Worm (Caenorhabditis elegans) whole organism, L3 larva: Measurements from ENCODE around the gene oac-22.

Experiments used
- R02D3.7 ChIP-seq: fragments of 150-350 bp; optimal IDR thresholded peaks from 2 replicates; lab custom pipeline; 2014; ENCODE audit warnings: missing biosample characterization, missing genetic modification characterization
- aly-2 ChIP-seq: fragments of 150-350 bp; optimal IDR thresholded peaks from 2 replicates; lab custom pipeline; 2014; ENCODE audit warnings: missing biosample characterization, missing genetic modification characterization
- ama-1 ChIP-seq: fragments of 150-350 bp; optimal IDR thresholded peaks from 2 replicates; lab custom pipeline; 2018
- ceh-16 ChIP-seq: sonication (generic microtip); optimal IDR thresholded peaks from 2 replicates; lab custom pipeline; 2017; ENCODE audit warnings: missing biosample characterization, missing genetic modification characterization
- ceh-82 ChIP-seq: fragments of 150-350 bp; optimal IDR thresholded peaks from 2 replicates; lab custom pipeline; 2014; ENCODE audit warnings: missing biosample characterization, missing genetic modification characterization
- egl-27 ChIP-seq: sonication (generic microtip); optimal IDR thresholded peaks from 4 replicates; lab custom pipeline; 2017; ENCODE audit warnings: missing biosample characterization, missing genetic modification reagents, missing genetic modification characterization
- egl-5 ChIP-seq: fragments of 150-350 bp; optimal IDR thresholded peaks from 2 replicates; lab custom pipeline; 2017; ENCODE audit warnings: missing biosample characterization, missing genetic modification reagents, missing genetic modification characterization, inconsistent platforms
- elt-1 ChIP-seq: fragments of 150-350 bp; optimal IDR thresholded peaks from 2 replicates; lab custom pipeline; 2014; ENCODE audit warnings: missing biosample characterization, missing genetic modification characterization
- elt-2 ChIP-seq: sonication (generic microtip); optimal IDR thresholded peaks from 2 replicates; lab custom pipeline; 2016; ENCODE audit warnings: missing genetic modification reagents, mild to moderate bottlenecking, missing genetic modification characterization, missing compliant biosample characterization
- elt-3 ChIP-seq, 3 experiments: fragments of 150-350 bp in 1 of 3; sonication (generic microtip) in 2 of 3; optimal IDR thresholded peaks; 2 replicates in 2 of 3; 4 replicates in 1 of 3; lab custom pipeline; 2014 to 2017; ENCODE audit warnings: missing biosample characterization in 3 of 3, missing genetic modification characterization in 3 of 3
- eor-1 ChIP-seq, 2 experiments: fragments of 150-350 bp; optimal IDR thresholded peaks; 2 replicates each; lab custom pipeline; 2014 to 2018; ENCODE audit warnings: missing biosample characterization in 2 of 2, missing genetic modification characterization in 2 of 2
- fkh-10 ChIP-seq: sonication (generic microtip); optimal IDR thresholded peaks from 2 replicates; lab custom pipeline; 2017; ENCODE audit warnings: missing biosample characterization, missing genetic modification reagents, missing genetic modification characterization
- fkh-2 ChIP-seq: fragments of 150-350 bp; optimal IDR thresholded peaks from 2 replicates; lab custom pipeline; 2014; ENCODE audit warnings: missing biosample characterization, missing genetic modification reagents, missing genetic modification characterization
- fos-1 ChIP-seq: fragments of 150-350 bp; optimal IDR thresholded peaks from 2 replicates; lab custom pipeline; 2014; ENCODE audit warnings: missing biosample characterization, missing genetic modification characterization
- jun-1 ChIP-seq: fragments of 150-350 bp; optimal IDR thresholded peaks from 2 replicates; lab custom pipeline; 2014; ENCODE audit warnings: missing biosample characterization, missing genetic modification reagents, missing genetic modification characterization
- lin-15B ChIP-seq: fragments of 150-350 bp; optimal IDR thresholded peaks from 2 replicates; lab custom pipeline; 2014; ENCODE audit warnings: missing biosample characterization, missing genetic modification characterization
- lin-39 ChIP-seq: fragments of 150-350 bp; optimal IDR thresholded peaks from 2 replicates; lab custom pipeline; 2018; ENCODE audit warnings: missing biosample characterization, missing genetic modification reagents, missing genetic modification characterization
- lsy-12 ChIP-seq: sonication (generic microtip); optimal IDR thresholded peaks from 2 replicates; lab custom pipeline; 2016; ENCODE audit warnings: mild to moderate bottlenecking, missing genetic modification characterization, missing compliant biosample characterization
- mdl-1 ChIP-seq: fragments of 150-350 bp; optimal IDR thresholded peaks from 2 replicates; lab custom pipeline; 2014; ENCODE audit warnings: missing biosample characterization, missing genetic modification characterization
- mml-1 ChIP-seq: fragments of 150-350 bp; sonication (generic microtip); optimal IDR thresholded peaks from 3 replicates; lab custom pipeline; 2014; ENCODE audit warnings: missing biosample characterization, missing genetic modification characterization
- nfya-1 ChIP-seq: sonication (generic microtip); optimal IDR thresholded peaks from 2 replicates; lab custom pipeline; 2017; ENCODE audit warnings: missing genetic modification characterization, mild to moderate bottlenecking, missing compliant biosample characterization, antibody characterized with exemption, moderate library complexity; ENCODE audit not compliant: insufficient read depth
- nhr-12 ChIP-seq: fragments of 150-350 bp; optimal IDR thresholded peaks from 2 replicates; lab custom pipeline; 2014; ENCODE audit warnings: missing biosample characterization, missing genetic modification characterization
- nhr-23 ChIP-seq: fragments of 150-350 bp; optimal IDR thresholded peaks from 2 replicates; lab custom pipeline; 2014; ENCODE audit warnings: missing biosample characterization, missing genetic modification reagents, missing genetic modification characterization
- nhr-237 ChIP-seq: fragments of 150-350 bp; optimal IDR thresholded peaks from 2 replicates; lab custom pipeline; 2014; ENCODE audit warnings: missing biosample characterization, missing genetic modification characterization
- nhr-25 ChIP-seq: sonication (generic microtip); optimal IDR thresholded peaks from 2 replicates; lab custom pipeline; 2017; ENCODE audit warnings: missing biosample characterization, missing genetic modification characterization
- nhr-28 ChIP-seq: fragments of 150-350 bp; optimal IDR thresholded peaks from 2 replicates; lab custom pipeline; 2014; ENCODE audit warnings: missing biosample characterization, missing genetic modification characterization
- nhr-67 ChIP-seq: fragments of 150-350 bp; optimal IDR thresholded peaks from 2 replicates; lab custom pipeline; 2014; ENCODE audit warnings: missing biosample characterization, missing genetic modification characterization
- nhr-76 ChIP-seq: fragments of 150-350 bp; sonication (generic microtip); optimal IDR thresholded peaks from 5 replicates; lab custom pipeline; 2014; ENCODE audit warnings: missing biosample characterization, missing genetic modification characterization
- pha-4 ChIP-seq: fragments of 150-350 bp; optimal IDR thresholded peaks from 2 replicates; lab custom pipeline; 2014; ENCODE audit warnings: missing biosample characterization, missing genetic modification reagents, missing genetic modification characterization
- pqm-1 ChIP-seq: fragments of 150-350 bp; optimal IDR thresholded peaks from 2 replicates; lab custom pipeline; 2017; ENCODE audit warnings: missing biosample characterization, missing genetic modification characterization, inconsistent platforms
- skn-1 ChIP-seq: fragments of 150-350 bp; optimal IDR thresholded peaks from 2 replicates; lab custom pipeline; 2014; ENCODE audit warnings: missing biosample characterization, missing genetic modification characterization
- unc-39 ChIP-seq: sonication (generic microtip); optimal IDR thresholded peaks from 4 replicates; lab custom pipeline; 2017; ENCODE audit warnings: missing biosample characterization, missing genetic modification characterization
- unc-62 ChIP-seq: fragments of 150-350 bp; sonication (generic microtip); optimal IDR thresholded peaks from 4 replicates; lab custom pipeline; 2014; ENCODE audit warnings: missing biosample characterization, missing genetic modification reagents, missing genetic modification characterization
- zag-1 ChIP-seq: fragments of 150-350 bp; optimal IDR thresholded peaks from 2 replicates; lab custom pipeline; 2014; ENCODE audit warnings: missing biosample characterization, missing genetic modification characterization
- ztf-11 ChIP-seq: fragments of 150-350 bp; optimal IDR thresholded peaks from 2 replicates; lab custom pipeline; 2014; ENCODE audit warnings: missing biosample characterization, missing genetic modification characterization

oac-22 gene

ce11 chrIV:3857999-3858552 lies 27.4 kb upstream of the oac-22 start:
- TF ChIP-seq lin-39 (tag; lab: Kevin White, UChicago) (peak; percentile 7), ztf-11 (tag; lab: Kevin White, UChicago) (no peak)

DNA sequence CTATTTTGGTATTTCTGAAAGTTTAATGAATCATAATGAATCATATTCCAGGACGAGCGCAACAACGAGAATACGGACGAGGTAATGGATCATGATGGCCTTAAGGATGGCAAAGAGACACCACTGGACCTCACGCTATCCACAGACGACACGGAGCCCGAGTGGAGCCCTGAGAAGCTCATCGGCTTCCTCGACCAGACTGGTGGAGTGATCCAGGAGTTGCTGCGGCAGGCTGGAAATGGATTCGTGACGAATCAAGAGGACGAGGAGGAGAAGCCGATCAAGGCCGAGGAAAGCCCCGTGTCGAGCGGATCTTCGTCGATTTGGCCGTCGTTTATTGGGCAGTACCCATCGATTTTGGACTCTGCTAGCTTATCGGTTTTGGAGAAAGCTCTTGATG lies 25.9 kb upstream of the oac-22 start:
- TF ChIP-seq elt-2 (no peak), nhr-237 (tag; lab: Kevin White, UChicago) (no peak), elt-1 (tag; lab: Kevin White, UChicago) (no peak), ztf-11 (tag; lab: Kevin White, UChicago) (no peak), aly-2 (tag; lab: Kevin White, UChicago) (no peak), eor-1 (tag; optimal IDR thresholded peaks at IDR 0.05; lab: Kevin White, UChicago) (no peak), mml-1 (tag; lab: Kevin White, UChicago) (no peak), skn-1 (no peak), nhr-76 (tag; lab: Kevin White, UChicago) (no peak), nhr-25 (no peak), lsy-12 (no peak), egl-27 (no peak), R02D3.7 (tag; lab: Kevin White, UChicago) (no peak), unc-62 (no peak), nhr-12 (tag; lab: Kevin White, UChicago) (no peak), lin-15B (tag; lab: Kevin White, UChicago) (no peak), elt-3 (tag; optimal IDR thresholded peaks at IDR 0.05; lab: Kevin White, UChicago) (no peak), pha-4 (tag; lab: Kevin White, UChicago) (no peak), zag-1 (no peak), fkh-10 (GFP tag; lab: Kevin White, UChicago) (no peak)

- no peak for TF ChIP-seq nfya-1 (tag; lab: Kevin White, UChicago)
- no peak for TF ChIP-seq unc-62
- no peak for TF ChIP-seq eor-1 (tag; optimal IDR thresholded peaks at IDR 0.05; lab: Kevin White, UChicago)
- TF ChIP-seq mdl-1 (tag; lab: Kevin White, UChicago) = no peak
- TF ChIP-seq nhr-67 = no peak
- TF ChIP-seq unc-39 (tag; lab: Kevin White, UChicago) = no peak
Observed at ce11 chrIV:3860419-3860818, 25.1 kb upstream of the oac-22 start.

DNA sequence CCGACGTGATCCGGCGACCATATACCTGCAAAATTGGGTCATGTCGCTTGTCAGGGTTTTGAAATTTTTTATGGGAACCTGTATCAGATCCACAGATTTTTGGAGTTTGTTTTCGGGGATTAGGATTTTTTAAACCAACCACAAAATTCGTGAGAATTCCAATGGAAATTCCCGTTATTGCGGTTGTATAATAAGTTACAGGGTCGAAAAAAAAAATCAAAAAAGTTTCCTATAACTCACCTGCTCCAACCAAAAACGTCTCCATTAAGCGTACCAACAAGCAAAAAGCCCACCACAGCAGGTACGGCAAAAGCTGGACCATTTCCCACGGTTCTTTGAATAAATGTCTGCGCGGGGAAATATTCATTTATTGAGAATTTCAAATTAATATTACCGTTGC lies 22.5 kb upstream of the oac-22 start:
- TF ChIP-seq jun-1 (tag; lab: Kevin White, UChicago) (no peak), fkh-10 (GFP tag; lab: Kevin White, UChicago) (no peak), lin-15B (tag; lab: Kevin White, UChicago) (no peak), fos-1 (tag; lab: Kevin White, UChicago) (no peak), egl-5 (tag; lab: Kevin White, UChicago) (no peak), ceh-82 (tag; lab: Kevin White, UChicago) (no peak), mdl-1 (tag; lab: Kevin White, UChicago) (no peak), R02D3.7 (tag; lab: Kevin White, UChicago) (no peak), zag-1 (no peak), aly-2 (tag; lab: Kevin White, UChicago) (no peak), ama-1 (lab: Kevin White, UChicago) (no peak), nhr-67 (no peak), ceh-16 (no peak), mml-1 (tag; lab: Kevin White, UChicago) (no peak), fkh-2 (tag; lab: Kevin White, UChicago) (no peak), nhr-237 (tag; lab: Kevin White, UChicago) (no peak)

DNA sequence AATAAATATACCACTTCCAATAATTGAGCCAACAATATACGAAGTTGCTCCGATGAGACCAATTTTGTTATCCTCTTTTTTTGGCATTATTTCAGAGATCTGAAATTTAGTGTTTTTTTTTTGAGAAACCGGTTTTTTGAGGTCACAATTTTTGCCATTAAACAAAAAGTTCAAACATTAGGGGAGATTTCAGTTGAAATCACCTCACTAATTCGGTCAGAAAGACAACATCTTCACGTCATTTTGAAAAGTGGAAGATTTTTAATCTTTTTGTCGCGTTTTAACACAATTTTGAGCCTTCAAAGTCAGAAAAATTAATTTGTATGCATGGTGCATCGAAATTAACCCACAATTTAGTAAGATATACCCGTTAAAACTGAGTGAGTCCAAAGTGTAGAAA lies 20.5 kb upstream of the oac-22 start, which contains the start of gene aat-8:
aat-8 (minus strand) TSS at position 101 of the 400 bp plus-strand sequence.
- TF ChIP-seq egl-27 (no peak), nhr-12 (tag; lab: Kevin White, UChicago) (no peak), nhr-67 (peak; percentile 30)

ce11 chrIV:3866018-3866417 lies 19.5 kb upstream of the oac-22 start:
- no peak for TF ChIP-seq zag-1
- TF ChIP-seq nhr-25 = peak; percentile 55
- no peak for TF ChIP-seq elt-3 (tag; optimal IDR thresholded peaks at IDR 0.05; lab: Kevin White, UChicago)
- no peak for TF ChIP-seq nhr-28 (tag; lab: Kevin White, UChicago)
- TF ChIP-seq elt-2 = peak; percentile 38
- TF ChIP-seq pqm-1 (tag; lab: Kevin White, UChicago) = peak; percentile 30
- TF ChIP-seq nhr-23 = peak; percentile 46
- TF ChIP-seq unc-39 (tag; lab: Kevin White, UChicago) = no peak
